Worm (Caenorhabditis elegans) whole organism, L4/young adult: ENCODE measurements around the gene fbxa-42.

ENCODE experiments used
- W03F9.2 ChIP-seq: fragments of 150-350 bp; optimal IDR thresholded peaks from 2 replicates; lab custom pipeline; 2014; ENCODE audit warnings: missing biosample characterization, missing genetic modification characterization
- dao-5 ChIP-seq: sonication (generic microtip); optimal IDR thresholded peaks from 2 replicates; lab custom pipeline; 2016; ENCODE audit warnings: missing genotype, missing genetic modification characterization, moderate library complexity, missing compliant biosample characterization
- him-1 ChIP-seq: sonication (generic microtip); optimal IDR thresholded peaks from 2 replicates; lab custom pipeline; 2016; ENCODE audit warnings: missing genotype, missing genetic modification reagents, missing genetic modification characterization, missing compliant biosample characterization

Gene fbxa-42

ce11 chrIII:2233399-2233798 lies 27.9 kb downstream of the fbxa-42 start:
- TF ChIP-seq dao-5 (tag; lab: Kevin White, UChicago) (no peak), W03F9.2 (no peak), him-1 (tag; lab: Kevin White, UChicago) (no peak)

- no peak for TF ChIP-seq him-1 (tag; lab: Kevin White, UChicago)
These were observed 28.9 kb downstream of the fbxa-42 start, which contains the start of gene fbxa-47 for ce11 chrIII:2232360-2232759. Gene fbxa-47, minus strand, starts transcription at chrIII:2232460.

ce11 chrIII:2227407-2227806 lies 33.8 kb downstream of the fbxa-42 start, which contains the start of gene fbxa-62:
Gene fbxa-62, plus strand, starts transcription at chrIII:2227707.
- TF ChIP-seq W03F9.2 = no peak
- TF ChIP-seq him-1 (tag; lab: Kevin White, UChicago) = no peak

- TF ChIP-seq W03F9.2 (no peak), dao-5 (tag; lab: Kevin White, UChicago) (no peak), him-1 (tag; lab: Kevin White, UChicago) (no peak)
These were observed 36.8 kb downstream of the fbxa-42 start, which contains the start of gene fbxa-38 for ce11 chrIII:2224478-2224877. Gene fbxa-38, plus strand, starts transcription at chrIII:2224672.

- TF ChIP-seq dao-5 (tag; lab: Kevin White, UChicago) (no peak), W03F9.2 (no peak), him-1 (tag; lab: Kevin White, UChicago) (no peak)
These were observed 37.3 kb downstream of the fbxa-42 start, which contains the start of gene srd-65 for ce11 chrIII:2223932-2224331. Gene srd-65, minus strand, starts transcription at chrIII:2224032.

- TF ChIP-seq dao-5 (tag; lab: Kevin White, UChicago) = no peak
- no peak for TF ChIP-seq him-1 (tag; lab: Kevin White, UChicago)
- TF ChIP-seq W03F9.2 = no peak
These were observed 41.8 kb downstream of the fbxa-42 start, which contains the start of gene fbxa-12 for ce11 chrIII:2219408-2219807. Gene fbxa-12, plus strand, starts transcription at chrIII:2219708.

- TF ChIP-seq dao-5 (tag; lab: Kevin White, UChicago) = no peak
- no peak for TF ChIP-seq W03F9.2
- TF ChIP-seq him-1 (tag; lab: Kevin White, UChicago) = no peak
These were observed 48.9 kb downstream of the fbxa-42 start for ce11 chrIII:2212343-2212742.

- TF ChIP-seq him-1 (tag; lab: Kevin White, UChicago) (no peak), dao-5 (tag; lab: Kevin White, UChicago) (no peak), W03F9.2 (no peak)
These were observed 50.1 kb downstream of the fbxa-42 start, which contains the start of gene C39B5.14 for ce11 chrIII:2211120-2211519. Gene C39B5.14, plus strand, starts transcription at chrIII:2211420.

ce11 chrIII:2210601-2211000 lies 50.7 kb downstream of the fbxa-42 start:
- no peak for TF ChIP-seq W03F9.2
- no peak for TF ChIP-seq him-1 (tag; lab: Kevin White, UChicago)
- TF ChIP-seq dao-5 (tag; lab: Kevin White, UChicago) = no peak
